Fruit fly (Drosophila melanogaster): ENCODE measurements around the gene CG13643.

CG13643 gene

DNA sequence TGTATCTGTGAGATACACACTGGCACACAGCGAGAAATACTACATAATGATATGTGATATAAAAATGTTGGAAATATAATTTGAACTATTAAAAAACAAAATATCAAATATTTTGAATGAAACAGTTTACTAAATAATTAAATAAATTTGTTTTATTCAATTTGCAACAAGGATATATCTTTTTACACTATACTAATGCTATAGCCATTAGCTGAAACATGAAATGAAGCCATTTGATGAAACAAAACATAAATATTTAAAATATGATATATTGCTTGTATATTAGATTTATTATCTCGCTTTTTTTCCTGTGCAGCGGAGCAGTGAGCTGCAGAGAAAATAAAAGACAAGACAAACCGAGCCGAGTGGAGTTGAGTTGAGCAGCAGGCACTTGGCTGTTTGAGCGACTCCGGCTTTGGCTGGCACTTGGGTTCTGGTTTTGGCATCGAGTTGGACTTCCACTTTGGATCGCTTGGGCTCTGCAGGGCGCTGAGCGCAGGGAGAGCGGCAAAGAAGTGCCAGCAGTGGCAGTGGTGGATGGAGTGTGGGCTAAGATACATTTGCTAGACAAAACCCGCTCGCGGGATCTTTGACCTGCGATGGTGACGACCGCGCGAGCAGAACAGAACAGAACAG lies 12.4 kb downstream of the CG13643 start (continued):
- TF ChIP-seq lilli (GFP tag; optimal IDR thresholded peaks at IDR 0.05) (peak; percentile 17), E2f1 (GFP tag; IDR thresholded peaks at IDR 0.05) (peak; percentile 67), CG7963 (GFP tag; IDR thresholded peaks at IDR 0.05; ENCODE audit: partially characterized antibody) (no peak), Sin3A (optimal IDR thresholded peaks at IDR 0.05) (no peak), CG4360 (GFP tag; IDR thresholded peaks at IDR 0.05) (no peak)

DNA sequence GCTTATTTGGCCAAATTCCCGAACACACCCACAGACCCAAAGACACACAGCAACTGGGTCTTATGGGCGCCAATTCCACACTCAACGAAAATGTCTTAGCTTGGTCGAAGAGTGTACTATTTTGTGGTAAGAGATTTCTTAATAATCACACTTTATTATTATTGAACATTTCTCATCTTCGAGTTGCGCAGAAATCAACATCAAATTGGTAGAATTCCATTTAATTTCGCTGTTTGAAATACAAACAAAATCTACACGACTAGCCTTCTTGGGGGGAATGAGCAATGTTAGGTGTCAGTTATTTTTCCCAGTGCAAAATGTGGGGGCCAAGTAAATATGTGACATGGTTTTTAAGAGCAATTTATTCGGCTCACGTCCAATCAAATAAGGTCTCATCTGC lies 14.9 kb downstream of the CG13643 start:
- TF ChIP-seq Xrp1 (GFP tag; IDR thresholded peaks at IDR 0.05) (peak; percentile 9; the same call in 1 of the 2 replicates), unpg (GFP tag; optimal IDR thresholded peaks at IDR 0.05) (peak; percentile 17), lab (GFP tag; optimal IDR thresholded peaks at IDR 0.05) (peak; percentile 25), CG12769 (tag; optimal IDR thresholded peaks at IDR 0.05) (peak; percentile 12), tgo (GFP tag; IDR thresholded peaks at IDR 0.05) (peak; percentile 26; the same call in 1 of the 3 replicates), CG14667 (GFP tag; IDR thresholded peaks at IDR 0.05) (no peak), phol (tag; optimal IDR thresholded peaks at IDR 0.05) (peak; percentile 14), CG2120 (GFP tag; optimal IDR thresholded peaks at IDR 0.05) (peak; percentile 3), bbx (GFP tag; IDR thresholded peaks at IDR 0.05; ENCODE audit: partially characterized antibody) (no peak), row (GFP tag; IDR thresholded peaks at IDR 0.05) (peak; percentile 41; the same call in 2 of the 3 replicates), CG1603 (tag; optimal IDR thresholded peaks at IDR 0.05) (peak; percentile 33), Ada2b (GFP tag; IDR thresholded peaks at IDR 0.05) (0 out of 2 replicates have a peak, but pooled peaks have one; percentile 12), CoRest (tag; optimal IDR thresholded peaks at IDR 0.05) (peak; percentile 3), bsh (GFP tag; optimal IDR thresholded peaks at IDR 0.05) (peak in 1 of 2 experiments; percentile 10), Hr51 (GFP tag; optimal IDR thresholded peaks at IDR 0.05) (peak in 1 of 2 experiments; percentile 31), CG30403 (GFP tag; optimal IDR thresholded peaks at IDR 0.05) (peak; percentile 13), Ets65A (GFP tag) (peak; percentile 88), nmo (GFP tag; optimal IDR thresholded peaks at IDR 0.05) (peak; percentile 15), dysf (GFP tag; IDR thresholded peaks at IDR 0.05) (0 out of 3 replicates have a peak, but pooled peaks have one; percentile 38), CG10979 (tag; optimal IDR thresholded peaks at IDR 0.05) (no peak), CG18262 (tag; optimal IDR thresholded peaks at IDR 0.05) (peak; percentile 15), Med (GFP tag) (peak; percentile 75), Ptx1 (GFP tag; IDR thresholded peaks at IDR 0.05) (no peak), CG1024 (GFP tag; IDR thresholded peaks at IDR 0.05) (no peak), CG10147 (GFP tag; optimal IDR thresholded peaks at IDR 0.05) (no peak), CG12391 (tag; optimal IDR thresholded peaks at IDR 0.05) (peak; percentile 3), CG13424 (tag; optimal IDR thresholded peaks at IDR 0.05) (peak; percentile 27), sd (tag; optimal IDR thresholded peaks at IDR 0.05) (no peak), grau (tag; optimal IDR thresholded peaks at IDR 0.05) (peak; percentile 32), CG2712 (tag; optimal IDR thresholded peaks at IDR 0.05) (peak; percentile 18), dmrt99B (tag; optimal IDR thresholded peaks at IDR 0.05) (peak; percentile 31), Oli (tag; optimal IDR thresholded peaks at IDR 0.05) (peak; percentile 14), CG2678 (tag; optimal IDR thresholded peaks at IDR 0.05) (peak; percentile 26), CG3847 (GFP tag; IDR thresholded peaks at IDR 0.05) (0 out of 2 replicates have a peak, but pooled peaks have one; percentile 16), NK7.1 (GFP tag; optimal IDR thresholded peaks at IDR 0.05) (no peak), gem (tag; optimal IDR thresholded peaks at IDR 0.05) (peak; percentile 36), CG33557 (GFP tag; optimal IDR thresholded peaks at IDR 0.05) (no peak), CG11504 (tag; optimal IDR thresholded peaks at IDR 0.05) (peak; percentile 39), Drgx (GFP tag; IDR thresholded peaks at IDR 0.05) (peak; percentile 30; the same call in 1 of the 2 replicates), Sox102F (GFP tag; optimal IDR thresholded peaks at IDR 0.05) (peak; percentile 24), CG34422 (GFP tag; IDR thresholded peaks at IDR 0.05) (no peak), nerfin-2 (GFP tag; IDR thresholded peaks at IDR 0.05; ENCODE audit: partially characterized antibody) (no peak)
